Fruit fly (Drosophila melanogaster): ENCODE data around the gene cv.

cv gene

dm6 chrX:5677400-5678177 is 12.2 kb upstream of the cv start (continued):
- TF ChIP-seq sc (optimal IDR thresholded peaks at IDR 0.05) (no peak), sc (GFP tag; optimal IDR thresholded peaks at IDR 0.05) (peak; percentile 93), HLHmδ (GFP tag; optimal IDR thresholded peaks at IDR 0.05) (peak; percentile 99), CG6791 (GFP tag; IDR thresholded peaks at IDR 0.05; ENCODE audit: partially characterized antibody) (no peak), CG8765 (GFP tag; IDR thresholded peaks at IDR 0.05) (0 out of 2 replicates have a peak, but pooled peaks have one; percentile 20), ind (GFP tag; optimal IDR thresholded peaks at IDR 0.05) (peak; percentile 50), lilli (GFP tag; optimal IDR thresholded peaks at IDR 0.05) (peak; percentile 67), sisA (GFP tag; IDR thresholded peaks at IDR 0.05) (no peak), her (GFP tag; optimal IDR thresholded peaks at IDR 0.05) (peak; percentile 83), mld (GFP tag; IDR thresholded peaks at IDR 0.05; ENCODE audit: partially characterized antibody) (no peak), wek (GFP tag; optimal IDR thresholded peaks at IDR 0.05) (peak; percentile 97), CG6654 (GFP tag; optimal IDR thresholded peaks at IDR 0.05) (peak; percentile 64), CG2199 (GFP tag; IDR thresholded peaks at IDR 0.05) (no peak), CG30431 (GFP tag; optimal IDR thresholded peaks at IDR 0.05) (peak; percentile 61), CG12744 (GFP tag; optimal IDR thresholded peaks at IDR 0.05) (peak; percentile 85), Xbp1 (GFP tag; optimal IDR thresholded peaks at IDR 0.05) (peak; percentile 60), Abd-B (GFP tag; optimal IDR thresholded peaks at IDR 0.05) (peak; percentile 38), Hr78 (GFP tag; optimal IDR thresholded peaks at IDR 0.05) (peak in 1 of 2 experiments; percentile 53), dpn (GFP tag; optimal IDR thresholded peaks at IDR 0.05) (peak; percentile 75 to 89), CG13894 (tag; optimal IDR thresholded peaks at IDR 0.05) (peak; percentile 91), slbo (GFP tag; IDR thresholded peaks at IDR 0.05) (peak; percentile 46; the same call in 1 of the 2 replicates), schlank (tag; optimal IDR thresholded peaks at IDR 0.05) (peak; percentile 91), TFAM (GFP tag; optimal IDR thresholded peaks at IDR 0.05) (peak; percentile 84), prd (optimal IDR thresholded peaks at IDR 0.05) (no peak), prd (GFP tag; IDR thresholded peaks at IDR 0.05) (peak; percentile 72; the same call in 2 of the 3 replicates), CG9727 (GFP tag; optimal IDR thresholded peaks at IDR 0.05) (peak; percentile 94), CG4424 (GFP tag; optimal IDR thresholded peaks at IDR 0.05) (peak; percentile 87), lmd (GFP tag; IDR thresholded peaks at IDR 0.05) (peak; percentile 61; the same call in 1 of the 2 replicates), CG33213 (GFP tag; optimal IDR thresholded peaks at IDR 0.05) (peak; percentile 96), Med (GFP tag) (peak; percentile 98), ham (GFP tag; IDR thresholded peaks at IDR 0.05) (peak; percentile 56; the same call in 1 of the 2 replicates), h (optimal IDR thresholded peaks at IDR 0.05) (no peak), br (optimal IDR thresholded peaks at IDR 0.05) (no peak), sim (GFP tag; IDR thresholded peaks at IDR 0.05) (peak; percentile 93), yki (optimal IDR thresholded peaks at IDR 0.05) (no peak), klu (GFP tag; IDR thresholded peaks at IDR 0.05) (0 out of 2 replicates have a peak, but pooled peaks have one; percentile 28), Fer1 (GFP tag; optimal IDR thresholded peaks at IDR 0.05) (peak; percentile 96), pum (GFP tag; optimal IDR thresholded peaks at IDR 0.05) (peak; percentile 84), usp (GFP tag; optimal IDR thresholded peaks at IDR 0.05) (no peak), CG7271 (tag; optimal IDR thresholded peaks at IDR 0.05) (peak; percentile 82), Hr51 (GFP tag; optimal IDR thresholded peaks at IDR 0.05) (peak; percentile 72 to 89), seq (GFP tag; IDR thresholded peaks at IDR 0.05) (peak; percentile 93), ara (GFP tag; IDR thresholded peaks at IDR 0.05) (peak; percentile 97), hkb (optimal IDR thresholded peaks at IDR 0.05) (no peak), hkb (GFP tag; IDR thresholded peaks at IDR 0.05) (peak; percentile 92), inv (GFP tag; IDR thresholded peaks at IDR 0.05; ENCODE audit: partially characterized antibody) (no peak), Side (GFP tag; optimal IDR thresholded peaks at IDR 0.05) (peak; percentile 87), eyg (GFP tag; optimal IDR thresholded peaks at IDR 0.05) (peak; percentile 94), dm (GFP tag; optimal IDR thresholded peaks at IDR 0.05) (peak; percentile 54), lola (GFP tag; optimal IDR thresholded peaks at IDR 0.05) (peak in 1 of 3 experiments; percentile 84), CG3838 (GFP tag; optimal IDR thresholded peaks at IDR 0.05) (peak; percentile 89)
